Fruit fly (Drosophila melanogaster) whole organism, adult: ENCODE data around the gene CG13720.

Experiments
- CG12768 ChIP-seq: fragments of 200-800 bp; sonication (Bioruptor generic); optimal IDR thresholded peaks from 2 replicates; lab custom pipeline; 2017; ENCODE audit warnings: missing biosample characterization, missing genetic modification characterization, mild to moderate bottlenecking, moderate library complexity, missing genetic modification reagents
- ovo ChIP-seq: fragments of 200-800 bp; sonication (Bioruptor generic); optimal IDR thresholded peaks from 2 replicates; lab custom pipeline; 2016; ENCODE audit warnings: missing biosample characterization, missing genetic modification characterization

dm6 chr3L:4484623-4485022, 15.7 kb downstream of the CG13720 start:
- TF ChIP-seq ovo (GFP tag; lab: Kevin White, UChicago): no peak
- no peak for TF ChIP-seq CG12768
